Worm (Caenorhabditis elegans): ENCODE data around the gene cct-4.

Gene cct-4

DNA sequence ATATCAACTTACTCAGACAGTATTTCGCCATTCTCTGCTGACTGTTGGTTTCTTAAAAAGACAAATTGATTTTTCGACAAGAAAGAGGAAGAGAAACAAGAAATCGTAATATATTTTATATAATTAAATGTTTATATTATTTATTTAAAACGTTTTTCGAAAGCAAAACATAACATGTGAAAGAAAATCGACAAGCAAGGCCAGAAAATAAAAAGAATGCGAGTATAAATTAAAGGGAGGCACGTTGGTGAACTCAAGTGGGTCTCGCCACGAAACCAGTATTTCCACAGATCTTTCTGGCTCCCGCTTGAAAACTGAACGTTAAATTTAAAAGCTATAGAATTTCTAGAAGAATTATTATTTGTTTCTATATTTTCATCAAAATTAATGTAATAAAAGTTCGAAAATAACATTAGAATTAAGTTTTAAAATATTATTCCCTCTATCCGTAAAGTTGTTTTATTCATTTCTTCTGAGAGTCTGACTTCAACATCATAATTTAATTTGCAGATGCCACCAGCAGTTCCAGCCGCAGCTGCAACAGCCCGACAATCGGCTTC, at the start of gene cct-4, which contains the start of gene nst-1:
Gene cct-4 (plus strand): TSS at position 510 of the 560 bp plus-strand sequence.
Gene nst-1 (minus strand): TSS at position 51 of the 560 bp plus-strand sequence.
- TF ChIP-seq ceh-58 (GFP tag; IDR thresholded peaks at IDR 0.05) (no peak), madf-6 (GFP tag; IDR thresholded peaks at IDR 0.05) (peak; percentile 60; the same call in 1 of the 2 replicates), egrh-3 (GFP tag; IDR thresholded peaks at IDR 0.05) (no peak), dpl-1 (GFP tag; optimal IDR thresholded peaks at IDR 0.05) (peak; percentile 61), ceh-91 (GFP tag; IDR thresholded peaks at IDR 0.05) (0 out of 2 replicates have a peak, but pooled peaks have one; percentile 33), tbx-9 (tag; optimal IDR thresholded peaks at IDR 0.05; ENCODE audit: borderline replicate concordance) (no peak), lsl-1 (GFP tag; optimal IDR thresholded peaks at IDR 0.05) (peak; percentile 3), K12H6.12 (tag; optimal IDR thresholded peaks at IDR 0.05) (no peak), hlh-26 (GFP tag; conservative IDR thresholded peaks at IDR 0.05) (no peak), aptf-2 (GFP tag; conservative IDR thresholded peaks at IDR 0.05) (no peak), hsf-1 (GFP tag; IDR thresholded peaks at IDR 0.05) (peak; percentile 83; the same call in 1 of the 2 replicates), lin-54 (GFP tag; optimal IDR thresholded peaks at IDR 0.05) (no peak), F33H1.4 (GFP tag; IDR thresholded peaks at IDR 0.05) (peak; percentile 75), cebp-1 (GFP tag; IDR thresholded peaks at IDR 0.05) (no peak), cebp-1 (tag; optimal IDR thresholded peaks at IDR 0.05) (peak; percentile 13), efl-1 (GFP tag; optimal IDR thresholded peaks at IDR 0.05) (peak; percentile 33), nhr-179 (tag; optimal IDR thresholded peaks at IDR 0.05) (no peak), F23B12.7 (tag; optimal IDR thresholded peaks at IDR 0.05; ENCODE audit: insufficient read depth) (peak; percentile 11)

DNA sequence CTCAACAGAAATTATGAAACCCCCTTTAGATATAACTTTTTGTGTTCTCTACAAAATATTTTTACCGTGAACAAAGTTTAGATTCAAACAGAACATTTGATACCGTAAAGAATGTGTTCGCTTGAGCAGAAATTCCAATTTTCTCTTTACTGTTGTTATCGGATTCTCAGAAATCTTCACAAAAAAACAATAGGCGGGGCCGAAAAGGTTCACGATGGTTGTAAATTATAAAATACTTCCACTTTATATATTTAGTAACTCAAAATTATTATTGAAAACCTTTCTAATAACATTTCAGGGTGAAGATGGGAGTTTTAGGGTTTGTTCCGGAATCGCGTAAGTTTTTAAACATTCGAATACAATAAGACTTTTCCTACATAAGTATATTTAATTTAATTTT, 45.3 kb upstream of the cct-4 start, which contains the start of gene nlp-5:
Gene nlp-5 (plus strand): TSS at position 301 of the 400 bp plus-strand sequence.
- TF ChIP-seq lin-54 (GFP tag; optimal IDR thresholded peaks at IDR 0.05) (no peak), F49E8.2 (tag; optimal IDR thresholded peaks at IDR 0.05; ENCODE audit: insufficient read depth) (no peak), K12H6.12 (tag; optimal IDR thresholded peaks at IDR 0.05) (no peak), B0035.1 (tag; optimal IDR thresholded peaks at IDR 0.05) (no peak), hmg-20 (GFP tag; IDR thresholded peaks at IDR 0.05) (no peak)

DNA sequence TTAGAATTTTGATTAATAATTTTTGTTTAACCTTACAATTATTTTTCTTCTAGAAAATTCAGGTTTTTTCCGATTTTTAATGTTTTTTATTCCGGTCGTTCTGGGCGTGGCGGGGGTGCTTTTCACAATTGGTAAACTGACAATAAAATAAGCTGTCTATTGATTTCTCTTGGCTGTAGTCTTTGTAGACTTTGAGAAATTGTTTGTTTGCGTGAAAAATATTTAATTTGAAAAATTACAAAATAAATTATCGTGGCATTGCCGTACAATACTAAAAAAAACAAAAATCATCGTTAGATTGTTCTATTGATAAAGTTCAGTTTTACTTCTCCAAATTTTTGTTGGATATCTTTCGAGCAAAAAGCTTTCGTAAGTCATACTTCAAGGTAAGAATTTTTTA, 37.0 kb upstream of the cct-4 start, which contains the start of gene F35C11.3:
Gene F35C11.3 (plus strand): TSS at position 301 of the 400 bp plus-strand sequence.
- TF ChIP-seq ztf-26 (tag; optimal IDR thresholded peaks at IDR 0.05) (no peak), repo-1 (tag; optimal IDR thresholded peaks at IDR 0.05) (no peak), sptf-2 (GFP tag; optimal IDR thresholded peaks at IDR 0.05) (no peak), nhr-80 (tag; optimal IDR thresholded peaks at IDR 0.05) (no peak), efl-1 (GFP tag; optimal IDR thresholded peaks at IDR 0.05) (no peak)

DNA sequence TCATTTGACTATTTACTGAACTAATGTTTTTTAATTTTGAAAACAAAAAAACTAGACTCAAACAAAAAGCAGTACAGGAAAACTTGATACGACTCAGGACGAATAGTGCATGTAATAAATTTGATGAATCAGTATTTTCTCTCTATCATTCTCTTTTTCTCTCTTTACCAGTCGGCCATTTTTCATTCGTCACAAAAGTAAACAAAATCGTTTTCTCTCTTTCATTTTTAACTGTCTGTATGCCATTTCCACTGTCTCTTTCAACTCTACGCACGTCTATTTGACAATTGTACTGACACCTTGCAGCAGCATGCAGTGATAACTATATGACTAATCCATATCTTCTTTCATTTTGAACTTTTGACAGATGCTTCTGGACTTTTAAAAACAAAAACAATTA, 34.7 kb upstream of the cct-4 start, which contains the start of the genes F35C11.2 and F35C11.4:
Gene F35C11.2 (minus strand): TSS at position 90 of the 400 bp plus-strand sequence.
Gene F35C11.4 (plus strand): TSS at position 260 of the 400 bp plus-strand sequence.
- TF ChIP-seq unc-62 (GFP tag; optimal IDR thresholded peaks at IDR 0.05) (peak; percentile 77), attf-3 (GFP tag; conservative IDR thresholded peaks at IDR 0.05) (no peak), nhr-80 (tag; optimal IDR thresholded peaks at IDR 0.05) (peak; percentile 89), egl-44 (GFP tag; IDR thresholded peaks at IDR 0.05) (no peak), attf-6 (GFP tag; IDR thresholded peaks at IDR 0.05) (no peak), cebp-2 (GFP tag; IDR thresholded peaks at IDR 0.05) (no peak), let-607 (tag; optimal IDR thresholded peaks at IDR 0.05) (peak in 1 of 2 experiments; percentile 9), pha-4 (tag; optimal IDR thresholded peaks at IDR 0.05) (peak; percentile 16), zfh-2 (GFP tag; conservative IDR thresholded peaks at IDR 0.05) (no peak), madf-8 (GFP tag; conservative IDR thresholded peaks at IDR 0.05) (no peak)

Measured in whole organism, young adult.